Fruit fly (Drosophila melanogaster) whole organism, embryonic: Measurements from ENCODE around the gene CG15923.

ENCODE experiments used
- CG8924 ChIP-seq: fragments of 200-800 bp; optimal IDR thresholded peaks from 3 replicates; lab custom pipeline; 2019; ENCODE audit warnings: missing biosample characterization, mild to moderate bottlenecking, missing genetic modification characterization, moderate library complexity
- al ChIP-seq: fragments of 200-800 bp; sonication (Bioruptor generic); IDR thresholded peaks from 2 replicates; pipeline ENCODE4 v1.3.6; 2022; ENCODE audit warnings: missing biosample characterization, missing genetic modification characterization
- en ChIP-seq: fragments of 200-800 bp; sonication (Bioruptor generic); optimal IDR thresholded peaks from 2 replicates; lab custom pipeline; 2016; ENCODE audit warnings: missing biosample characterization, missing genetic modification characterization

dm6 chr3R:20585566-20585965, 31.1 kb downstream of the CG15923 start, which contains the start of gene CG16953:
- TF ChIP-seq CG8924 (tag; lab: Kevin White, UChicago) (no peak), en (no peak), al (no peak)
